Fruit fly (Drosophila melanogaster) S2 (cell line): ENCODE measurements around the gene CG32053.

Experiments used
- CG8478 ChIP-seq: fragments of >200 bp; optimal IDR thresholded peaks from 2 replicates; lab custom pipeline; 2018
- CTCF ChIP-seq, 2 experiments: fragments of >200 bp; optimal IDR thresholded peaks; 2 replicates each; lab custom pipeline; 2018

The CG32053 gene

DNA sequence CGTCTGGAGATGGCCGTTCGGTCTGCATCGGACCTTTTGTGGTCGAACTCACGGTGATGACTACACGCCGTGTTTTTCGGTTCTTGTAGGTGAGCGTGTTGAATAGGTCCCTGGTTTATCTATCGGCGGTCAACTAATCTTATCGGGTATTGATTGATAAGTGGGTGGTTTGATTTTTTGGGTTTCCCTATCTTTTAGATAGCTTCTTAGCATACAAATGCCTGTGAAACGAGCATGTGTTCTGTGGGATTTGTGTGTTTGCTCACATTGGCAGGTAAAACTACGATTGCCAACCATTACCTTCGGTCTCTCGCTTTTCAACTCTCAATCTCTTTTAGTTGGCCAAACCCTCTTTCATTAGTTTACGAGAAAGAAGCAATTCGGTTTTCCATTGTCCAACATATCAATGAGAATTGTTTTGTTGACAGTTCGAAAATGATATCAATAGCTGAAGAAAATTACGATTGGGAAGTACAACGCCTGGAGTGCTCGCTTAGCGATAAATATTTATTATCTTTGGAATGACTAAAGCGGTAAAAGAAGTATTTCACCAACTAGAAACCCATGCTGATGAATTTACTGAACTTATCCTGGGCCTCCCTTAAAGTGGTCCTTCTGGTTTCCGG lies at the start of gene CG32053:
Gene CG32053, minus strand, starts transcription at position 69 of the 626 bp plus-strand sequence.
- TF ChIP-seq CTCF (optimal IDR thresholded peaks at IDR 0.05; lab: Kevin White, UChicago) (no peak), CG8478 (no peak)

DNA sequence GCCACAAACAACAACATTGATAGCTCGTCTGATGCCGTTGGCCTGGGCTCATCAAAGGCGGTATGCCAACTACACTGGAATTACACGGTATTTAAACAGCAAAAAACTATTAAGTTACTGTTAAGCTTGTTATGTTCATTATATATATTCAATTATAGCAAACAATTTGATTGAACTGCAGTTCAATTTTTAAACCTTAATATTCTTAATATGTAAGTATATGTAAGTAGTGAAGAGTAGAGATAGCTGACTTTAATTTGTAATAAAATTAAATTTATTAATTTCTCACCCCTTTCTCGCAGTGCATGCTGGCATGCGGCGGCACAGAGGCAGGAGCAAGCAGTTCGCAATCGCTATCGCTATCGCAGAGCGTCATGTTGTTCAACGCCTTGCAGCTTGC lies 18.2 kb upstream of the CG32053 start:
- TF ChIP-seq CTCF (optimal IDR thresholded peaks at IDR 0.05; lab: Kevin White, UChicago) = no peak

DNA sequence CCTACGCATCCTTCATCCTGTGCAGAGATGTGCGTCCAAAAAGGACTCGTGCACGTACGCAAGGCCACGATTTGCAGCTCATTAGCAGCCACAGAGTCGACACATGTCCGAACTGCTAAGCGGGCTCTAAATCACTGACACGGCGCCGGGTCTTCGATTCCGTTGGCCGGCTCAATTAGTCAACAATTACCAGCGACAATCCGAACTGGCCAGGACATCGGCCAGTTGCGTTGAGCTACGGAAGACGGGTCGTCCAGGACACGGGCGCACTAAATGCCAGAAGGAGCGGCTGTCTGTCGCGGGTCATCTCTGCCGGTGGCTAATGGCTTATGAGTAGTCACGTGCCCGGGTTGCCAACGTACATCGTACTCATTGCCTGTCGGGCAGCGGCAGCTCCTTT lies 13.7 kb upstream of the CG32053 start:
- no peak for TF ChIP-seq CTCF (optimal IDR thresholded peaks at IDR 0.05; lab: Kevin White, UChicago)
- TF ChIP-seq CG8478 = no peak

DNA sequence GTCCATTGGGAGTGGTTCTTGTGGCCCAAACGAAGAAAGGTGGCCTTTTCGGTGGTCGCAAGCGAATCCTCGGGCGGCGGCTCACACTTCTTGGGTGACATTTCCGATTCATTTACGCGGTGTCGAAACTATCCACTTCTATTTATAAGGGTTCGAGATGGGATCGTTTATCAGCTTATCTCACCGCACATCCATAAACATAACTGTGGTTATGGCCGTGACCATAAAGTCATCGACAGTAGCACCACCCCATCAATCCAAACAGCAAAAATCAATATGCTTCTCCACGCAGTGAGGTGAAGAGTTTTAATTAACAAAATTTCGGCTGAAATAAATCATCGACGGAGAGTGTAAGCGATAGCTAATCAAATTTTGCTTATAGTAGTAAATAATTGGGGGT lies 8.6 kb upstream of the CG32053 start, which contains the start of gene CG42826:
Gene CG42826, minus strand, starts transcription at position 101 of the 400 bp plus-strand sequence.
- no peak for TF ChIP-seq CTCF (optimal IDR thresholded peaks at IDR 0.05; lab: Kevin White, UChicago)
- no peak for TF ChIP-seq CG8478

DNA sequence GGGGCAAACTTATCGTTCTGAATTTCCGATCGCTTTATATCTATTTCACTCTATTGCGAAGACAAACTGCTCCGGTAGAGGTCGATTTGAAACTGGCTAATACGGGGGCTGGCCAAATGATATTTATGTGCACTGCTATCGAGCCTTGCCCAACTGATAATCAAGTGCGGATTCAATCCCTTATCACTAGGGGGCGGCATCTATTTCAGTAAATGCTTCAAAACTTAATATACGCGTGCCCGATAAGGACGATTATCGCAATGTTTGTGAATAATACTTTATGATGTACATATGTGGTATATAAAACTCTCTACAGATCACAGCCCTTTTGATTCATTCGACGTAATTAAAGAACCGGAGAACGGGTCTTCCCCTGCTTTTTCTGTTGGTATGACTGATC lies 5.9 kb upstream of the CG32053 start, which contains the start of gene Srg2:
Gene Srg2, minus strand, starts transcription at position 101 of the 400 bp plus-strand sequence.
- no peak for TF ChIP-seq CG8478
- TF ChIP-seq CTCF (optimal IDR thresholded peaks at IDR 0.05; lab: Kevin White, UChicago) = no peak

DNA sequence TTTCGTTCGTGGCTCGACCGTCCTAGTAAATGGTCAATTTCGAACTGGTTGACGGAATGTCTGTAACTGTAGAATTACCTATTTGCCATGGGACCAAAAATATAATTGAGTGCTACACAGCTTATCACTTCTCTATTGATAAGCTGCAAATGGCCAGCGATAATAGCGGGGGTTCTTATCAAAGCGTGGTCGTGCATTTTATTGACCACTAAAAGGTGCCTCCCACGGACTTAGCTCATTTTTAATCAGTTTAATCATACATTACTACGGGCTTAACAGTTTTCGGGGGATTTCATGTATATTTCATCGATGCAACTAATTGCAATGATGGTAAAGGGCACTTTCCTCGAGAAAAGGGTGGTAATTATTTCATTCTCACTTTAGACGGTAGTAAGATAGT lies 2.6 kb upstream of the CG32053 start, which contains the start of gene CG32054:
Gene CG32054, minus strand, starts transcription at position 17 of the 400 bp plus-strand sequence.
- no peak for TF ChIP-seq CG8478
- no peak for TF ChIP-seq CTCF (optimal IDR thresholded peaks at IDR 0.05; lab: Kevin White, UChicago)

DNA sequence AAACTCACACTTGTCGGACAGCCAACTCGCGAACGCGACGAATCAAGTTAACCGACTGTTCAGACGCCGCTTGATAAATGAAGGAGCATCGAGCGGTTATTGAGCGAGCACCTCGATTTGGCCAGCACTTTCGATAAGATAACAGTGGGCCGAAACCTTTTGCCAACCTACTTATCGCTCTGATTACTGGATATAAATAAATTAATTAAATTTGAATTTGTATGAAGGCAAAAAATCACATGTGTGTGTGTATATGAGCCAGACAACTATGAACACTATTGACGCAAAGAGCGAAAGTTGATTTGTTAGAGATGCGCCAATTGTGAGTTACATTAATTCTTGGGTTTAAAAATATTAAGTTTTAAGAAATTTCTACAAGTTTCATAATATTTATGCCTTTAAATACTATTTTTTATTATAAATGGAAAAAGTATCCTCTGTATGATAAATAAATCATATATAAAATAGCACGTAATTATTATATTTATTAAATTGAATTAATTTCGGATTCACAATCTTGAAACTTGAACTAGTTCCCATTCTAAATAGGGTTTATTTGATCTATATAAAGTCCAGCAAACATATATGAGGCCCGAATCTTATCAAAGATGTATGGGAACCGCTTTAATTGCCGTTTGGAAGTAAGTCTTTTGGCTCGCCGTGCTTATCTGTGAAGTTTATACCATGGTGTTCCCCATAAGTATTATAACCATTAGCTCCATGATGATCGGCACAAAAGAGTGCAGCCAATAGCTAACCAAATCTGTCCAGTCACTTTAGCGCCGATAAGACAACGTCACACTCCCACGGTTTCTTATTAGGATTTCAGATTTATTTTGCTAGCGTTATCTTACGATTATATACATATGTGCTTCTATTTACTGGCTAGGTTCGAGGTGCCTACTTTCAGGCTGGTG lies 2.5 kb downstream of the CG32053 start, which contains the start of gene CG14160:
Gene CG14160, minus strand, starts transcription at position 51 of the 917 bp plus-strand sequence.
- TF ChIP-seq CG8478 (no peak), CTCF (optimal IDR thresholded peaks at IDR 0.05; lab: Kevin White, UChicago) (no peak)

DNA sequence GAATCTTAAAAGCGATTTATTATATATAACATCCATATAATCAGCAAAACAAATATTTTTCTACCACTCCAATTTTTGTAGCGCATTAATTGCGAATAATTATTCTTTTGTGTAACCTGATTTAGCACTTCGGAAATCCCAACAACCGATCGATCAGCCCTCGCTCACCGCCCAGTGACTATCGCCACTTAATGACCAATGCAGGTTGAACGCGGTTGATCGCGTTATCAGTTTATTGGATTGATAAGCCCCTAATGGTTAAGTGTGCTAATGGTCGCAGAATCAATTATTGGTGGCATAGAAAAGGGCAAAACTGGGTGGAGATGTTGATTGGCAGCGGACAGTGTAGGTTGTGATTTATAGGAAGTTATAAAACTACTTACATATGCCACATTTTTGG lies 3.7 kb downstream of the CG32053 start:
- no peak for TF ChIP-seq CG8478
- no peak for TF ChIP-seq CTCF (optimal IDR thresholded peaks at IDR 0.05; lab: Kevin White, UChicago)

DNA sequence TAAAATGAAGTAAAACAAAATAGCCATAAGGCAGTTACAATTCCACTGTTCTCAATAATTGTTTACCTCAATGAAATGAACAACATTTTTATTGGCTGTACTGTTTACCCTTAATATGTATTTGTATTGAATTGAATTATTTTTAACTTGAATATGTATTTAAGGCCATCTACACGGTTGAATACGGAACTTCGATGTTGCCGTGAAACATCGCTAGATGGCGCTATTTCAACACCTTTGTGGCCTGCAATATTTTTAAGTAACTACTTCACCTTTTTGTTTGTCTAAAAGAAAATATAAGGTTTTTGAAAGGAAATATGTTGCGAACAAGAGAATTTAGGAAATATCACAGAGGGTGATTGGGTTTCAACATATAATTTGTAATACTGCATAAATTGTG lies 13.6 kb downstream of the CG32053 start:
- TF ChIP-seq CG8478 (no peak), CTCF (optimal IDR thresholded peaks at IDR 0.05; lab: Kevin White, UChicago) (peak; percentile 73 to 86)

DNA sequence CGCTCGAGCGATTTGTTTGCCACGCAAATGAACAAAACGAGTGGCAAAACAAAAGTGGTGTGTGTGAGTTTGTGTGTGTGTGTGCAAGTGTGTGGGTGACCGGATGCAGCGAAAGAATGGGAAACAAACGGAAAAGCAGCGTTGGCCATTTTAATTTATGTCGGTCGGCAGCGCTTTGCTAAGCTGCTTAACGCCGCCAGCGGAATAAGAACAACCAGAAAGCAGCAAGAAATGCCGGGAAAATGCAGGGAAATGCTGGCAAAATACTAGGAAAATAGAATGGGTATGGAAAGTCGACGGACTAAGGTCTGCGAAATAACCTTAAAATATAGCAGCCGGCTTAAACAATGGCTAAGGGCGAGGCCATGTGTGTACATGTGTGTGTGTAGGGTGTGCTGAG lies 39.6 kb downstream of the CG32053 start:
- TF ChIP-seq CTCF (optimal IDR thresholded peaks at IDR 0.05; lab: Kevin White, UChicago) (no peak), CG8478 (no peak)
